Worm (Caenorhabditis elegans) whole organism, L4 larva: ENCODE data around the gene T05A7.6.

Experiments used
- ZK546.5 ChIP-seq, 2 experiments: sonication (generic microtip); optimal IDR thresholded peaks; 2 replicates each; lab custom pipeline; 2017; ENCODE audit warnings: missing biosample characterization in 2 of 2, missing genetic modification characterization in 2 of 2
- dmd-8 ChIP-seq: fragments of 200-800 bp; sonication (Bioruptor generic); IDR thresholded peaks from 2 replicates; pipeline ENCODE4 v1.3.6; 2022; ENCODE audit warnings: missing genetic modification characterization, missing compliant biosample characterization
- dpl-1 ChIP-seq: fragments of 150-350 bp; optimal IDR thresholded peaks from 2 replicates; lab custom pipeline; 2014; ENCODE audit warnings: missing biosample characterization, missing genetic modification reagents, missing genetic modification characterization
- fkh-10 ChIP-seq: fragments of 150-350 bp; optimal IDR thresholded peaks from 2 replicates; lab custom pipeline; 2014; ENCODE audit warnings: missing biosample characterization, missing genetic modification reagents, missing genetic modification characterization
- lin-39 ChIP-seq: fragments of 150-350 bp; optimal IDR thresholded peaks from 2 replicates; lab custom pipeline; 2014; ENCODE audit warnings: missing biosample characterization, missing genetic modification reagents, missing genetic modification characterization
- snpc-1.2 ChIP-seq: fragments of 200-800 bp; sonication (Bioruptor generic); IDR thresholded peaks from 2 replicates; pipeline ENCODE4 v1.3.6; 2022; ENCODE audit warnings: missing genetic modification reagents, missing genetic modification characterization, missing compliant biosample characterization
- spr-3 ChIP-seq: fragments of 200-800 bp; sonication (Bioruptor generic); optimal IDR thresholded peaks from 2 replicates; lab custom pipeline; 2018; ENCODE audit warnings: mild to moderate bottlenecking, missing genetic modification characterization, missing compliant biosample characterization
- unc-130 ChIP-seq: sonication (generic microtip); optimal IDR thresholded peaks from 2 replicates; lab custom pipeline; 2016; ENCODE audit warnings: missing genetic modification reagents, missing genetic modification characterization, missing compliant biosample characterization
- unc-62 ChIP-seq, 3 experiments: fragments of 150-350 bp in 1 of 3; sonication (generic microtip); optimal IDR thresholded peaks in 2 of 3; peaks in 1 of 3; 1 replicate in 1 of 3; 2 replicates in 2 of 3; lab custom pipeline; 2014 to 2017; ENCODE audit warnings: missing biosample characterization in 3 of 3, missing genetic modification characterization in 3 of 3, missing genetic modification reagents in 3 of 3, missing genotype in 1 of 3

ce11 chrII:4673242-4673641, 1.6 kb upstream of the T05A7.6 start:
- TF ChIP-seq ZK546.5 (tag; optimal IDR thresholded peaks at IDR 0.05; lab: Kevin White, UChicago) (no peak), dpl-1 (GFP tag; lab: Kevin White, UChicago) (no peak), unc-130 (no peak), unc-62 (GFP tag; optimal IDR thresholded peaks at IDR 0.05 in 1 of 2; lab: Kevin White, UChicago) (no peak), unc-62 (tag; optimal IDR thresholded peaks at IDR 0.05; lab: Kevin White, UChicago) (no peak), lin-39 (tag; lab: Kevin White, UChicago) (no peak), dmd-8 (no peak), fkh-10 (GFP tag; lab: Kevin White, UChicago) (no peak), snpc-1.2 (GFP tag; lab: Robert Waterston, UW) (no peak), spr-3 (GFP tag; lab: Kevin White, UChicago) (no peak)
